Worm (Caenorhabditis elegans): ENCODE results near the gene R01E6.5.

R01E6.5 gene

ce11 chrX:13566436-13566835 lies 29.6 kb downstream of the R01E6.5 start, which contains the start of gene R01E6.2:
R01E6.2 (minus strand) TSS chrX:13566536.
- no peak for TF ChIP-seq ztf-11 (tag; optimal IDR thresholded peaks at IDR 0.05)
- no peak for TF ChIP-seq nhr-20 (tag; optimal IDR thresholded peaks at IDR 0.05)
- TF ChIP-seq efl-1 (optimal IDR thresholded peaks at IDR 0.05) = no peak
- TF ChIP-seq efl-1 (GFP tag; optimal IDR thresholded peaks at IDR 0.05 in 1 of 2) = peak in 1 of 2 experiments; percentile 37
- no peak for TF ChIP-seq C16A3.4 (tag; optimal IDR thresholded peaks at IDR 0.05)
- TF ChIP-seq ceh-63 (GFP tag; optimal IDR thresholded peaks at IDR 0.05) = no peak
- TF ChIP-seq fkh-10 (GFP tag; optimal IDR thresholded peaks at IDR 0.05) = no peak
- TF ChIP-seq isw-1 (GFP tag; IDR thresholded peaks at IDR 0.05) = no peak
- no peak for TF ChIP-seq grh-1 (GFP tag; IDR thresholded peaks at IDR 0.05)
- TF ChIP-seq nhr-237 (tag; optimal IDR thresholded peaks at IDR 0.05) = no peak

ce11 chrX:13569854-13570253 lies 33.0 kb downstream of the R01E6.5 start, which contains the start of gene R01E6.7:
R01E6.7 (minus strand) TSS chrX:13569954.
- no peak for TF ChIP-seq ceh-82 (tag; optimal IDR thresholded peaks at IDR 0.05)
- no peak for TF ChIP-seq vab-15 (tag; optimal IDR thresholded peaks at IDR 0.05)
- TF ChIP-seq fkh-4 (tag; optimal IDR thresholded peaks at IDR 0.05; ENCODE audit: borderline replicate concordance) = no peak
- no peak for TF ChIP-seq unc-86 (tag; optimal IDR thresholded peaks at IDR 0.05)
- no peak for TF ChIP-seq alr-1 (tag; optimal IDR thresholded peaks at IDR 0.05; ENCODE audit: borderline replicate concordance)
- no peak for TF ChIP-seq ceh-88 (GFP tag; IDR thresholded peaks at IDR 0.05)
- no peak for TF ChIP-seq nhr-76 (tag; optimal IDR thresholded peaks at IDR 0.05)
- TF ChIP-seq lin-13 (GFP tag; optimal IDR thresholded peaks at IDR 0.05) = no peak
- TF ChIP-seq pqm-1 (tag; optimal IDR thresholded peaks at IDR 0.05) = no peak
- no peak for TF ChIP-seq skn-1 (tag; optimal IDR thresholded peaks at IDR 0.05)
- TF ChIP-seq snpc-4 (tag; optimal IDR thresholded peaks at IDR 0.05) = no peak
- TF ChIP-seq ceh-90 (tag; optimal IDR thresholded peaks at IDR 0.05) = no peak
- TF ChIP-seq efl-3 (GFP tag; optimal IDR thresholded peaks at IDR 0.05) = no peak
- TF ChIP-seq tlp-1 (tag; optimal IDR thresholded peaks at IDR 0.05) = no peak
- no peak for TF ChIP-seq ceh-8 (GFP tag; optimal IDR thresholded peaks at IDR 0.05)
- no peak for TF ChIP-seq mab-9 (GFP tag; IDR thresholded peaks at IDR 0.05)
- TF ChIP-seq tbx-2 (tag; optimal IDR thresholded peaks at IDR 0.05) = no peak
- TF ChIP-seq zip-4 (GFP tag; optimal IDR thresholded peaks at IDR 0.05) = no peak
- TF ChIP-seq sox-4 (tag; optimal IDR thresholded peaks at IDR 0.05) = no peak

ce11 chrX:13574029-13574428 lies 37.2 kb downstream of the R01E6.5 start:
- TF ChIP-seq nhr-47 (tag; optimal IDR thresholded peaks at IDR 0.05) (peak; percentile 6), pax-3 (tag; optimal IDR thresholded peaks at IDR 0.05) (peak; percentile 34), fos-1 (tag; optimal IDR thresholded peaks at IDR 0.05) (no peak), tlp-1 (tag; optimal IDR thresholded peaks at IDR 0.05) (no peak), mep-1 (tag; optimal IDR thresholded peaks at IDR 0.05) (no peak), sox-4 (tag; optimal IDR thresholded peaks at IDR 0.05) (peak; percentile 28), lsy-2 (tag; optimal IDR thresholded peaks at IDR 0.05) (no peak), fkh-8 (tag; optimal IDR thresholded peaks at IDR 0.05) (peak; percentile 6), nhr-85 (tag) (no peak), hpl-2 (GFP tag; optimal IDR thresholded peaks at IDR 0.05) (no peak), nhr-84 (tag; optimal IDR thresholded peaks at IDR 0.05) (no peak), nhr-11 (tag; optimal IDR thresholded peaks at IDR 0.05) (no peak), egl-13 (tag; optimal IDR thresholded peaks at IDR 0.05) (peak; percentile 17), lin-14 (GFP tag; optimal IDR thresholded peaks at IDR 0.05) (no peak), blmp-1 (tag; optimal IDR thresholded peaks at IDR 0.05) (no peak), nhr-28 (tag; optimal IDR thresholded peaks at IDR 0.05) (no peak), ceh-63 (GFP tag; optimal IDR thresholded peaks at IDR 0.05) (no peak), nhr-71 (tag; optimal IDR thresholded peaks at IDR 0.05) (no peak), unc-98 (GFP tag; IDR thresholded peaks at IDR 0.05) (no peak), lir-3 (tag; optimal IDR thresholded peaks at IDR 0.05; ENCODE audit: poor library complexity) (no peak), nhr-12 (tag; optimal IDR thresholded peaks at IDR 0.05) (no peak), lin-13 (GFP tag; optimal IDR thresholded peaks at IDR 0.05) (no peak), tbx-2 (tag; optimal IDR thresholded peaks at IDR 0.05) (no peak), dsc-1 (tag; optimal IDR thresholded peaks at IDR 0.05) (peak; percentile 92), unc-130 (tag; optimal IDR thresholded peaks at IDR 0.05) (no peak), C16A3.4 (tag; optimal IDR thresholded peaks at IDR 0.05) (no peak)

Data from whole organism, L1 larva.